Fruit fly (Drosophila melanogaster): Measurements from ENCODE around the gene Brd.
A peak's percentile ranks its signal among the peaks of the same experiment; 100 is the strongest.

Gene Brd

DNA sequence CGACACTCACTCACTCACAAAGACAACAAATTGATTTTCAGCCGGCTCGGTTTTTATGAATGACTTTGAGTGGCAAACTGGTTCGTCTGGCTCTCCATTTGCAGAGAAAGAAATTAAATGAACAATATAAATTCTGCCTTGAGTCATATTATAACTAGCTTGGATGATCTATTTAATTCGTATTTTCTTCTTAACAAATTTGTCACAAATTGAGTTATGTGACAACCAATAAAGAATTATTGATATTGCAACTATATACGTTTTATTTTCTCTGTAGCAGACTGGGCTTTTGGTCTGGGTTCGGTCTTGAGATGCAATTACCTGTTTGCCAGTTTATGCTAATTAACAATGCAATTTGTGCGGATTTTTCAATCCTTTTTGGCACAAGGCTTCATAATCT is 34.4 kb downstream of the Brd start (continued):
- TF ChIP-seq Bgb (GFP tag; IDR thresholded peaks at IDR 0.05; ENCODE audit: partially characterized antibody) (no peak), az2 (GFP tag; optimal IDR thresholded peaks at IDR 0.05) (no peak), NC2β (GFP tag; optimal IDR thresholded peaks at IDR 0.05) (no peak), CG15479 (GFP tag; optimal IDR thresholded peaks at IDR 0.05) (no peak), org-1 (GFP tag; optimal IDR thresholded peaks at IDR 0.05) (no peak), CG10462 (GFP tag; optimal IDR thresholded peaks at IDR 0.05) (no peak), Trl (optimal IDR thresholded peaks at IDR 0.05) (no peak), Trl (GFP tag; optimal IDR thresholded peaks at IDR 0.05) (no peak), CG14441 (GFP tag; IDR thresholded peaks at IDR 0.05) (no peak), Xrp1 (GFP tag; IDR thresholded peaks at IDR 0.05) (peak; percentile 53; the same call in 1 of the 2 replicates), wek (GFP tag; optimal IDR thresholded peaks at IDR 0.05) (no peak), bcd (GFP tag; optimal IDR thresholded peaks at IDR 0.05) (no peak), stwl (tag; optimal IDR thresholded peaks at IDR 0.05) (no peak), NK7.1 (GFP tag; optimal IDR thresholded peaks at IDR 0.05) (no peak), kni (GFP tag; optimal IDR thresholded peaks at IDR 0.05) (no peak), Asciz (GFP tag; optimal IDR thresholded peaks at IDR 0.05) (no peak), CG6854 (GFP tag; optimal IDR thresholded peaks at IDR 0.05) (no peak), CG31441 (GFP tag; IDR thresholded peaks at IDR 0.05) (peak; percentile 22; the same call in 1 of the 2 replicates), Atf3 (GFP tag; optimal IDR thresholded peaks at IDR 0.05) (no peak), Gug (GFP tag; IDR thresholded peaks at IDR 0.05) (no peak), trem (tag; optimal IDR thresholded peaks at IDR 0.05) (no peak), Awh (GFP tag; IDR thresholded peaks at IDR 0.05) (no peak), Sox102F (GFP tag; optimal IDR thresholded peaks at IDR 0.05) (peak; percentile 46), tgo (GFP tag; IDR thresholded peaks at IDR 0.05) (no peak; the same call in 2 of the 3 replicates), HmgD (GFP tag; optimal IDR thresholded peaks at IDR 0.05) (no peak), grau (tag; optimal IDR thresholded peaks at IDR 0.05) (no peak), zfh2 (GFP tag; optimal IDR thresholded peaks at IDR 0.05) (no peak), CG17359 (tag; optimal IDR thresholded peaks at IDR 0.05) (peak; percentile 7), chn (GFP tag; optimal IDR thresholded peaks at IDR 0.05) (no peak), CTCF (GFP tag; optimal IDR thresholded peaks at IDR 0.05) (no peak), Vsx1 (GFP tag; optimal IDR thresholded peaks at IDR 0.05) (no peak), Neu2 (GFP tag; optimal IDR thresholded peaks at IDR 0.05; ENCODE audit: borderline replicate concordance) (no peak), pfk (GFP tag; optimal IDR thresholded peaks at IDR 0.05) (no peak), Ada2b (GFP tag; IDR thresholded peaks at IDR 0.05) (no peak), CG17186 (GFP tag; optimal IDR thresholded peaks at IDR 0.05) (no peak), gfzf (GFP tag; optimal IDR thresholded peaks at IDR 0.05) (no peak), CG14710 (tag; optimal IDR thresholded peaks at IDR 0.05) (no peak), CG30403 (GFP tag; optimal IDR thresholded peaks at IDR 0.05) (peak; percentile 15), Nf-YC (tag; optimal IDR thresholded peaks at IDR 0.05) (no peak), pho (GFP tag; optimal IDR thresholded peaks at IDR 0.05) (no peak), CG10654 (GFP tag; optimal IDR thresholded peaks at IDR 0.05) (no peak), CG14050 (GFP tag; IDR thresholded peaks at IDR 0.05) (no peak), vfl (GFP tag; optimal IDR thresholded peaks at IDR 0.05) (no peak), croc (GFP tag; conservative IDR thresholded peaks at IDR 0.05) (no peak; the same call in 2 of the 3 replicates), vnd (GFP tag; IDR thresholded peaks at IDR 0.05; ENCODE audit: partially characterized antibody) (no peak), CG8359 (GFP tag; optimal IDR thresholded peaks at IDR 0.05; ENCODE audit: borderline replicate concordance) (no peak), Abd-B (GFP tag; optimal IDR thresholded peaks at IDR 0.05) (no peak), dpn (GFP tag; optimal IDR thresholded peaks at IDR 0.05) (no peak), ash1 (GFP tag; optimal IDR thresholded peaks at IDR 0.05) (no peak), Dp (GFP tag; optimal IDR thresholded peaks at IDR 0.05) (no peak), gce (GFP tag; IDR thresholded peaks at IDR 0.05) (no peak), Sry-β (GFP tag; optimal IDR thresholded peaks at IDR 0.05) (no peak)
